Worm (Caenorhabditis elegans) whole organism, L1 larva: ENCODE data around the gene hlh-12.

ENCODE experiments used
- C16A3.4 ChIP-seq: fragments of 150-350 bp; optimal IDR thresholded peaks from 2 replicates; lab custom pipeline; 2014; ENCODE audit warnings: missing biosample characterization, missing genetic modification characterization
- C34B4.2 ChIP-seq: sonication (generic microtip); optimal IDR thresholded peaks from 2 replicates; lab custom pipeline; 2017; ENCODE audit warnings: mild to moderate bottlenecking, missing genetic modification characterization, missing compliant biosample characterization
- Y116A8C.19 ChIP-seq: sonication (generic microtip); optimal IDR thresholded peaks from 2 replicates; lab custom pipeline; 2016; ENCODE audit warnings: missing compliant biosample characterization, missing genetic modification characterization, borderline replicate concordance
- aha-1 ChIP-seq: fragments of 150-350 bp; optimal IDR thresholded peaks from 2 replicates; lab custom pipeline; 2014; ENCODE audit warnings: missing biosample characterization, missing genetic modification characterization
- blmp-1 ChIP-seq: fragments of 150-350 bp; optimal IDR thresholded peaks from 2 replicates; lab custom pipeline; 2014; ENCODE audit warnings: missing biosample characterization, missing genetic modification characterization
- ceh-63 ChIP-seq: fragments of 200-800 bp; sonication (Bioruptor generic); optimal IDR thresholded peaks from 2 replicates; lab custom pipeline; 2018; ENCODE audit warnings: mild to moderate bottlenecking, missing genetic modification characterization, missing compliant biosample characterization
- ceh-8 ChIP-seq: fragments of 200-800 bp; sonication (Bioruptor generic); optimal IDR thresholded peaks from 2 replicates; lab custom pipeline; 2018; ENCODE audit warnings: mild to moderate bottlenecking, missing genetic modification characterization, moderate library complexity, missing compliant biosample characterization
- ceh-88 ChIP-seq: fragments of 200-800 bp; sonication (Bioruptor generic); IDR thresholded peaks from 2 replicates; pipeline ENCODE4 v1.3.6; 2022; ENCODE audit warnings: missing genetic modification characterization, missing compliant biosample characterization
- dpl-1 ChIP-seq, 3 experiments: fragments of 150-350 bp in 2 of 3; sonication (generic microtip) in 1 of 3; optimal IDR thresholded peaks; 2 replicates each; lab custom pipeline; 2014 to 2017; ENCODE audit warnings: missing biosample characterization in 3 of 3, missing genetic modification characterization in 3 of 3, missing genetic modification reagents in 3 of 3
- efl-1 ChIP-seq, 4 experiments: fragments of 150-350 bp; optimal IDR thresholded peaks in 3 of 4; peaks in 1 of 4; 1 replicate in 1 of 4; 2 replicates in 3 of 4; lab custom pipeline; 2014; ENCODE audit warnings: missing biosample characterization in 2 of 4, missing genetic modification characterization in 2 of 4, missing genetic modification reagents in 2 of 4
- egl-13 ChIP-seq: sonication (generic microtip); optimal IDR thresholded peaks from 2 replicates; lab custom pipeline; 2016; ENCODE audit warnings: missing genotype, missing genetic modification reagents, missing genetic modification characterization, missing compliant biosample characterization
- elt-3 ChIP-seq, 6 experiments: fragments of 150-350 bp in 1 of 6; sonication (generic microtip); optimal IDR thresholded peaks; 2 replicates each; lab custom pipeline; 2017 to 2018; ENCODE audit warnings: missing biosample characterization in 6 of 6, missing genetic modification characterization in 6 of 6, inconsistent platforms in 1 of 6
- ets-5 ChIP-seq: fragments of 200-800 bp; sonication (Bioruptor generic); IDR thresholded peaks from 2 replicates; pipeline ENCODE4 v1.3.6; 2022; ENCODE audit warnings: missing genetic modification characterization, missing compliant biosample characterization
- fkh-8 ChIP-seq: sonication (generic microtip); optimal IDR thresholded peaks from 2 replicates; lab custom pipeline; 2016; ENCODE audit warnings: mild to moderate bottlenecking, missing genetic modification characterization, missing compliant biosample characterization
- grh-1 ChIP-seq: fragments of 200-800 bp; sonication (Bioruptor generic); IDR thresholded peaks from 2 replicates; pipeline ENCODE4 v1.3.6; 2022; ENCODE audit warnings: missing genetic modification reagents, missing genetic modification characterization, missing compliant biosample characterization
- irx-1 ChIP-seq: sonication (generic microtip); optimal IDR thresholded peaks from 2 replicates; lab custom pipeline; 2016; ENCODE audit warnings: missing genetic modification characterization, missing compliant biosample characterization
- jun-1 ChIP-seq: fragments of 150-350 bp; optimal IDR thresholded peaks from 2 replicates; lab custom pipeline; 2014; ENCODE audit warnings: missing biosample characterization, missing genetic modification reagents, missing genetic modification characterization
- lin-13 ChIP-seq: fragments of 150-350 bp; optimal IDR thresholded peaks from 2 replicates; lab custom pipeline; 2014; ENCODE audit warnings: missing biosample characterization, missing genetic modification reagents, missing genetic modification characterization
- lin-14 ChIP-seq: fragments of 200-800 bp; sonication (Bioruptor generic); optimal IDR thresholded peaks from 2 replicates; lab custom pipeline; 2018; ENCODE audit warnings: mild to moderate bottlenecking, missing genetic modification characterization, moderate library complexity, missing compliant biosample characterization
- lin-15B ChIP-seq: fragments of 150-350 bp; sonication (generic microtip); optimal IDR thresholded peaks from 3 replicates; lab custom pipeline; 2014; ENCODE audit warnings: missing biosample characterization, missing genetic modification characterization
- lin-35 ChIP-seq, 2 experiments: fragments of 150-350 bp; optimal IDR thresholded peaks; 2 replicates each; lab custom pipeline; 2014; ENCODE audit warnings: missing biosample characterization in 2 of 2, missing genetic modification characterization in 2 of 2, missing genetic modification reagents in 2 of 2
- lir-3 ChIP-seq: sonication (generic microtip); optimal IDR thresholded peaks from 2 replicates; lab custom pipeline; 2016; ENCODE audit warnings: mild to moderate bottlenecking, missing genetic modification characterization, moderate library complexity, missing compliant biosample characterization; ENCODE audit not compliant: poor library complexity
- lsy-2 ChIP-seq, 2 experiments: fragments of 150-350 bp; optimal IDR thresholded peaks; 2 replicates each; lab custom pipeline; 2014; ENCODE audit warnings: missing biosample characterization in 2 of 2, missing genetic modification characterization in 2 of 2
- mdl-1 ChIP-seq, 2 experiments: fragments of 150-350 bp; optimal IDR thresholded peaks; 2 replicates each; lab custom pipeline; 2014 to 2017; ENCODE audit warnings: missing biosample characterization in 2 of 2, missing genetic modification characterization in 2 of 2, inconsistent platforms in 1 of 2
- mep-1 ChIP-seq: fragments of 150-350 bp; optimal IDR thresholded peaks from 2 replicates; lab custom pipeline; 2014; ENCODE audit warnings: missing biosample characterization, missing genetic modification characterization
- nhr-19 ChIP-seq: fragments of 200-800 bp; sonication (Bioruptor generic); conservative IDR thresholded peaks from 2 replicates; pipeline ENCODE4 v1.3.6; 2022; ENCODE audit warnings: missing genetic modification characterization, missing compliant biosample characterization
- nhr-20 ChIP-seq: sonication (generic microtip); optimal IDR thresholded peaks from 2 replicates; lab custom pipeline; 2016; ENCODE audit warnings: mild to moderate bottlenecking, missing genetic modification characterization, missing compliant biosample characterization
- nhr-237 ChIP-seq: fragments of 150-350 bp; optimal IDR thresholded peaks from 2 replicates; lab custom pipeline; 2014; ENCODE audit warnings: missing biosample characterization, missing genetic modification characterization
- nhr-28 ChIP-seq: fragments of 150-350 bp; optimal IDR thresholded peaks from 2 replicates; lab custom pipeline; 2014; ENCODE audit warnings: missing biosample characterization, missing genetic modification characterization
- nhr-47 ChIP-seq: sonication (generic microtip); optimal IDR thresholded peaks from 2 replicates; lab custom pipeline; 2016; ENCODE audit warnings: mild to moderate bottlenecking, missing genetic modification characterization, moderate library complexity, missing compliant biosample characterization
- nhr-71 ChIP-seq: sonication (generic microtip); optimal IDR thresholded peaks from 2 replicates; lab custom pipeline; 2016; ENCODE audit warnings: mild to moderate bottlenecking, missing genetic modification characterization, moderate library complexity, missing compliant biosample characterization
- nhr-85 ChIP-seq: sonication (generic microtip); peaks from one replicate; lab custom pipeline; 2016; ENCODE audit warnings: missing genetic modification characterization, inconsistent platforms, missing compliant biosample characterization
- nhr-90 ChIP-seq: sonication (generic microtip); optimal IDR thresholded peaks from 2 replicates; lab custom pipeline; 2016; ENCODE audit warnings: mild to moderate bottlenecking, missing genetic modification characterization, missing compliant biosample characterization; ENCODE audit not compliant: poor library complexity
- pag-3 ChIP-seq: sonication (generic microtip); optimal IDR thresholded peaks from 2 replicates; lab custom pipeline; 2017; ENCODE audit warnings: missing genetic modification characterization, mild to moderate bottlenecking, missing compliant biosample characterization, antibody characterized with exemption, borderline replicate concordance; ENCODE audit not compliant: insufficient read depth
- pax-3 ChIP-seq: fragments of 200-800 bp; sonication (Bioruptor generic); optimal IDR thresholded peaks from 2 replicates; lab custom pipeline; 2018; ENCODE audit warnings: mild to moderate bottlenecking, missing genetic modification characterization, moderate library complexity, missing compliant biosample characterization
- snu-23 ChIP-seq: sonication (generic microtip); optimal IDR thresholded peaks from 2 replicates; lab custom pipeline; 2016; ENCODE audit warnings: missing genetic modification characterization, missing compliant biosample characterization
- swsn-7 ChIP-seq: sonication (generic microtip); optimal IDR thresholded peaks from 2 replicates; lab custom pipeline; 2016; ENCODE audit warnings: missing genetic modification characterization, missing compliant biosample characterization
- tbx-2 ChIP-seq: sonication (generic microtip); optimal IDR thresholded peaks from 2 replicates; lab custom pipeline; 2016; ENCODE audit warnings: missing genetic modification characterization, missing compliant biosample characterization
- tlp-1 ChIP-seq: fragments of 150-350 bp; optimal IDR thresholded peaks from 2 replicates; lab custom pipeline; 2014; ENCODE audit warnings: missing biosample characterization, missing genetic modification characterization
- unc-130 ChIP-seq: fragments of 150-350 bp; optimal IDR thresholded peaks from 2 replicates; lab custom pipeline; 2017; ENCODE audit warnings: missing biosample characterization, missing genetic modification characterization, inconsistent platforms
- unc-62 ChIP-seq: fragments of 150-350 bp; optimal IDR thresholded peaks from 2 replicates; lab custom pipeline; 2014; ENCODE audit warnings: missing biosample characterization, missing genetic modification reagents, missing genetic modification characterization
- unc-98 ChIP-seq: fragments of 200-800 bp; sonication (Bioruptor generic); IDR thresholded peaks from 2 replicates; pipeline ENCODE4 v1.3.6; 2022; ENCODE audit warnings: missing genetic modification characterization, missing compliant biosample characterization
- vab-15 ChIP-seq: sonication (generic microtip); optimal IDR thresholded peaks from 2 replicates; lab custom pipeline; 2017; ENCODE audit warnings: missing genotype, mild to moderate bottlenecking, missing genetic modification characterization, missing compliant biosample characterization
- xbp-1 ChIP-seq: sonication (generic microtip); optimal IDR thresholded peaks from 2 replicates; lab custom pipeline; 2016; ENCODE audit warnings: missing genetic modification characterization, missing compliant biosample characterization
- ztf-11 ChIP-seq, 2 experiments: sonication (generic microtip); optimal IDR thresholded peaks; 2 replicates each; lab custom pipeline; 2016 to 2017; ENCODE audit warnings: missing genetic modification characterization in 2 of 2, missing biosample characterization in 1 of 2, missing compliant biosample characterization in 1 of 2
- ztf-4 ChIP-seq: fragments of 150-350 bp; optimal IDR thresholded peaks from 2 replicates; lab custom pipeline; 2014; ENCODE audit warnings: missing biosample characterization, missing genetic modification characterization

The hlh-12 gene

ce11 chrIV:8479346-8479745 lies at the start of gene hlh-12:
Gene hlh-12 (minus strand): TSS chrIV:8479446.
- no peak for TF ChIP-seq nhr-47
- no peak for TF ChIP-seq efl-1 (optimal IDR thresholded peaks at IDR 0.05; lab: Kevin White, UChicago)
- TF ChIP-seq efl-1 (GFP tag; optimal IDR thresholded peaks at IDR 0.05 in 1 of 2; lab: Kevin White, UChicago), result peak in 1 of 2 experiments; percentile 21

- TF ChIP-seq snu-23 (GFP tag; lab: Kevin White, UChicago) (peak; percentile 73), ztf-4 (tag; lab: Kevin White, UChicago) (peak; percentile 29), unc-130 (peak; percentile 78), blmp-1 (peak; percentile 92), lin-14 (GFP tag; lab: Kevin White, UChicago) (peak; percentile 82), nhr-47 (peak; percentile 69), egl-13 (tag; lab: Kevin White, UChicago) (no peak), ceh-63 (GFP tag; lab: Kevin White, UChicago) (no peak), tbx-2 (peak; percentile 72), irx-1 (peak; percentile 69), dpl-1 (GFP tag; optimal IDR thresholded peaks at IDR 0.05; lab: Kevin White, UChicago) (peak in 2 of 3 experiments; percentile 33 to 46), grh-1 (peak; percentile 95), lin-13 (GFP tag; lab: Kevin White, UChicago) (peak; percentile 26), lir-3 (tag; lab: Kevin White, UChicago) (peak; percentile 6), lin-35 (GFP tag; optimal IDR thresholded peaks at IDR 0.05; lab: Kevin White, UChicago) (peak in 1 of 2 experiments; percentile 72), nhr-90 (tag; lab: Kevin White, UChicago) (peak; percentile 84), nhr-237 (tag; lab: Kevin White, UChicago) (no peak), ztf-11 (tag; optimal IDR thresholded peaks at IDR 0.05; lab: Kevin White, UChicago) (no peak), pax-3 (tag; lab: Kevin White, UChicago) (no peak), nhr-20 (tag; lab: Kevin White, UChicago) (peak; percentile 92), tlp-1 (tag; lab: Kevin White, UChicago) (no peak), fkh-8 (tag; lab: Kevin White, UChicago) (no peak), nhr-85 (tag; lab: Kevin White, UChicago) (peak; percentile 99), efl-1 (optimal IDR thresholded peaks at IDR 0.05; lab: Kevin White, UChicago) (peak in 1 of 2 experiments; percentile 27), efl-1 (GFP tag; optimal IDR thresholded peaks at IDR 0.05 in 1 of 2; lab: Kevin White, UChicago) (peak in 1 of 2 experiments; percentile 94), nhr-71 (tag; lab: Kevin White, UChicago) (peak; percentile 92), unc-62 (GFP tag; lab: Kevin White, UChicago) (no peak), C34B4.2 (tag; lab: Kevin White, UChicago) (no peak), aha-1 (peak; percentile 3), swsn-7 (tag; lab: Kevin White, UChicago) (peak; percentile 46), nhr-28 (tag; lab: Kevin White, UChicago) (no peak), lin-15B (tag; lab: Kevin White, UChicago) (no peak), Y116A8C.19 (tag; lab: Kevin White, UChicago) (no peak), vab-15 (tag; lab: Kevin White, UChicago) (no peak), nhr-19 (GFP tag; lab: Robert Waterston, UW) (peak; percentile 84), unc-98 (GFP tag; lab: Robert Waterston, UW) (no peak), mdl-1 (tag; optimal IDR thresholded peaks at IDR 0.05; lab: Kevin White, UChicago) (peak in 1 of 2 experiments; percentile 76), elt-3 (tag; optimal IDR thresholded peaks at IDR 0.05; lab: Kevin White, UChicago) (peak in 5 of 6 experiments; percentile 25 to 99 (median 70)), lsy-2 (tag; optimal IDR thresholded peaks at IDR 0.05; lab: Kevin White, UChicago) (peak; percentile 40 to 74), ceh-8 (GFP tag; lab: Kevin White, UChicago) (no peak), xbp-1 (tag; lab: Kevin White, UChicago) (peak; percentile 72), C16A3.4 (tag; lab: Kevin White, UChicago) (peak; percentile 47), ceh-88 (GFP tag; lab: Robert Waterston, UW) (no peak), jun-1 (tag; lab: Kevin White, UChicago) (peak; percentile 22), pag-3 (tag; lab: Kevin White, UChicago) (no peak), ets-5 (GFP tag; lab: Robert Waterston, UW) (no peak), mep-1 (tag; lab: Kevin White, UChicago) (peak; percentile 77)
Measured at ce11 chrIV:8529039-8529438, 49.8 kb upstream of the hlh-12 start.
